Worm (Caenorhabditis elegans): ENCODE data around the gene fbxb-11.

DNA sequence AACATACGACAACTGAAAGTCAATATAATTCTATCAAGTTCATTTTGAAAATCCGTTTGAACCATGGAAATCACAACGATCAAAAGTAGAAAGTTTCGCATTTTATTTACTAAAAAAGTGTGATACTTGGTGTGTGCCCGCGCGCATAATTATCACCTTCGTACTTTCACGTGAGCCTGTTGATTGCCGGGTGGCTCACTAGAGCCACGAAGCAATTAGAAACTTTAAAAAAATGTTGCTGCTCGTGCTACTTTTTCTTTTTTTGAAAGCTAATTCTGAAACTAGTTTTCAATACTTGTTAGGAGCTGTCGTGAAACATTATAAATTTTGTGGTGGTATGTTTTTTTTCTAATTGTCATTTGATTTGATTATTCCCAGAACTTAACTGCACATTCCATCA, 14.4 kb downstream of the fbxb-11 start, which contains the start of the genes irld-9 and irld-33:
- TF ChIP-seq nhr-76 (tag; optimal IDR thresholded peaks at IDR 0.05) (no peak), ztf-11 (tag; optimal IDR thresholded peaks at IDR 0.05) (no peak), nhr-28 (tag; optimal IDR thresholded peaks at IDR 0.05) (no peak)

Data from whole organism, L4 larva.